Worm (Caenorhabditis elegans): ENCODE measurements around the gene mop-25.1.

The mop-25.1 gene

DNA sequence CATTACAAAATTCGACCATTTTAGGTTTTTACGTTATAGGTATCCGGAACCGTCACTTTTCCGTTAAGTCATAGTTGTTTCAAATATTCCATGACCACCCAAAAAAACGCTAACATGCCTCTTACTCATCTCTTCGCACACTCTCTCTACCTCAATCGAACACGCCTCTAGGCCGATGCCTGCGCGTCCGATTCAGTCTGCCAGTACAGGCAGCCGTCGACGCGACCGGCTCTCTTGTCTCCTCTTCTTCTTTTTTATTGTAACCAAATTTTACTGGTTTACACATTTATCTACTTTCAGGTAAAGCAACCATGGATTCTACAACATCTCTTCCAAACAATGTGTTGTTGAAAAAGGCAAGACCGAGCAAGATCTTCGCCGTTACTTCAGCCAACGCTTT is at the start of gene mop-25.1:
Gene mop-25.1, plus strand, starts transcription at position 301 of the 400 bp plus-strand sequence.
- TF ChIP-seq unc-62 (GFP tag; optimal IDR thresholded peaks at IDR 0.05 in 1 of 2) (peak in 1 of 2 experiments; percentile 20), unc-62 (tag; optimal IDR thresholded peaks at IDR 0.05) (no peak), ces-1 (GFP tag; optimal IDR thresholded peaks at IDR 0.05) (no peak)

DNA sequence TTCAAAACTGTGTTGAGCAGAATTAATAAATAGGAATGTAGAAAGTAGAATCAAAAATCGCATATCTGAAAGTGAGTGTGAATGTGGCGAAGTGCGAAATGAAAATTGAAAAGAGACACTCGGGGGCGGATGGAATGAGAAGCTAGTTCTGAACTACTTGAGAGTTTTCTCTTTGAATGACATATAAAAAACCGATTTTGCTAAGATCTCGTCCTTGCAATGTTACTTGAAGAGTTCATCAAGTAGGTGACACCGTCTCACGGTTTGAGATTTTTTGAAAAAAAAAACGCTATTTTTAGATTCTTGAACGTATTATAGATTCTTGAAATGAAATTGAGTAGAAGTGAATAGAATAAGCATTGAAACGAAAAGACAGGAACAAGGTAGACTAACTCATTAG is 45.7 kb upstream of the mop-25.1 start, which contains the start of gene C16B8.2:
Gene C16B8.2, minus strand, starts transcription at position 101 of the 400 bp plus-strand sequence.
- TF ChIP-seq lin-13 (GFP tag; optimal IDR thresholded peaks at IDR 0.05) = no peak
- TF ChIP-seq spr-3 (GFP tag; optimal IDR thresholded peaks at IDR 0.05) = no peak
- no peak for TF ChIP-seq F49E8.2 (tag; optimal IDR thresholded peaks at IDR 0.05; ENCODE audit: borderline replicate concordance)
- no peak for TF ChIP-seq nhr-41 (GFP tag; IDR thresholded peaks at IDR 0.05)
- no peak for TF ChIP-seq zip-2 (tag; optimal IDR thresholded peaks at IDR 0.05)
- no peak for TF ChIP-seq php-3 (GFP tag; IDR thresholded peaks at IDR 0.05)
- TF ChIP-seq dve-1 (tag; optimal IDR thresholded peaks at IDR 0.05; ENCODE audit: insufficient read depth) = no peak
- no peak for TF ChIP-seq daf-12 (tag; optimal IDR thresholded peaks at IDR 0.05)
- TF ChIP-seq tra-1 (GFP tag; IDR thresholded peaks at IDR 0.05) = no peak
- TF ChIP-seq nhr-76 (tag; optimal IDR thresholded peaks at IDR 0.05) = no peak
- TF ChIP-seq lim-7 (GFP tag; IDR thresholded peaks at IDR 0.05) = no peak
- no peak for TF ChIP-seq pha-4 (GFP tag; IDR thresholded peaks at IDR 0.05)
- TF ChIP-seq pha-4 (tag; optimal IDR thresholded peaks at IDR 0.05) = no peak
- TF ChIP-seq ZK546.5 (tag; optimal IDR thresholded peaks at IDR 0.05) = no peak
- TF ChIP-seq ceh-62 (tag; optimal IDR thresholded peaks at IDR 0.05) = no peak
- no peak for TF ChIP-seq Y5F2A.4 (GFP tag; optimal IDR thresholded peaks at IDR 0.05)
- TF ChIP-seq nhr-111 (GFP tag; optimal IDR thresholded peaks at IDR 0.05) = no peak
- no peak for TF ChIP-seq sdz-12 (GFP tag; optimal IDR thresholded peaks at IDR 0.05)

- TF ChIP-seq aha-1 (tag) = peak; percentile 48
- TF ChIP-seq unc-62 (GFP tag; optimal IDR thresholded peaks at IDR 0.05 in 1 of 2) = no peak
- no peak for TF ChIP-seq unc-62 (tag; optimal IDR thresholded peaks at IDR 0.05)
- TF ChIP-seq ceh-20 (GFP tag; IDR thresholded peaks at IDR 0.05) = no peak
- no peak for TF ChIP-seq dmd-8 (GFP tag; IDR thresholded peaks at IDR 0.05)
- no peak for TF ChIP-seq hmg-1.1 (GFP tag; IDR thresholded peaks at IDR 0.05)
- TF ChIP-seq ztf-11 (tag; optimal IDR thresholded peaks at IDR 0.05) = no peak
- TF ChIP-seq lin-29 (GFP tag; IDR thresholded peaks at IDR 0.05) = no peak
- TF ChIP-seq mxl-3 (GFP tag; optimal IDR thresholded peaks at IDR 0.05) = peak; percentile 17
- TF ChIP-seq F44E2.7 (GFP tag; IDR thresholded peaks at IDR 0.05) = no peak
- TF ChIP-seq attf-4 (tag; optimal IDR thresholded peaks at IDR 0.05) = no peak
- no peak for TF ChIP-seq snpc-1.2 (GFP tag; IDR thresholded peaks at IDR 0.05)
- TF ChIP-seq F10B5.3 (tag; optimal IDR thresholded peaks at IDR 0.05) = no peak
- no peak for TF ChIP-seq R02D3.7 (tag; optimal IDR thresholded peaks at IDR 0.05)
- TF ChIP-seq daf-8 (GFP tag; IDR thresholded peaks at IDR 0.05) = no peak
- peak; percentile 57 for TF ChIP-seq pqm-1 (tag; optimal IDR thresholded peaks at IDR 0.05)
- TF ChIP-seq egl-27 (tag; optimal IDR thresholded peaks at IDR 0.05) = no peak
- TF ChIP-seq ceh-82 (tag; optimal IDR thresholded peaks at IDR 0.05) = no peak
- no peak for TF ChIP-seq ces-1 (GFP tag; optimal IDR thresholded peaks at IDR 0.05)
- TF ChIP-seq Y105C5A.15 (GFP tag; IDR thresholded peaks at IDR 0.05) = no peak
- TF ChIP-seq nhr-10 (tag; optimal IDR thresholded peaks at IDR 0.05) = no peak
- TF ChIP-seq ztf-7 (tag; optimal IDR thresholded peaks at IDR 0.05) = no peak
- no peak for TF ChIP-seq dmd-9 (GFP tag; IDR thresholded peaks at IDR 0.05)
- TF ChIP-seq dve-1 (tag; optimal IDR thresholded peaks at IDR 0.05; ENCODE audit: insufficient read depth) = peak; percentile 63
- TF ChIP-seq nhr-28 (tag; optimal IDR thresholded peaks at IDR 0.05) = peak; percentile 66
- peak; percentile 62; the same call in 1 of the 2 replicates for TF ChIP-seq egl-43 (GFP tag; IDR thresholded peaks at IDR 0.05)
- TF ChIP-seq nhr-25 (tag; optimal IDR thresholded peaks at IDR 0.05; ENCODE audit: borderline replicate concordance, insufficient read depth) = no peak
- no peak for TF ChIP-seq ZK546.5 (tag; optimal IDR thresholded peaks at IDR 0.05)
- TF ChIP-seq ceh-62 (tag; optimal IDR thresholded peaks at IDR 0.05) = no peak
- no peak for TF ChIP-seq sdz-12 (GFP tag; optimal IDR thresholded peaks at IDR 0.05)
- no peak for TF ChIP-seq fos-1 (tag; optimal IDR thresholded peaks at IDR 0.05)
- TF ChIP-seq Y5F2A.4 (GFP tag; optimal IDR thresholded peaks at IDR 0.05) = no peak
- no peak for TF ChIP-seq zip-2 (tag; optimal IDR thresholded peaks at IDR 0.05)
- peak; percentile 49 for TF ChIP-seq nhr-77 (tag; optimal IDR thresholded peaks at IDR 0.05)
- TF ChIP-seq hlh-30 (tag; optimal IDR thresholded peaks at IDR 0.05; ENCODE audit: insufficient read depth) = peak; percentile 48
Measured at ce11 chrX:3968209-3968960, 43.6 kb upstream of the mop-25.1 start, which contains the start of gene C16B8.3. C16B8.3 (minus strand) TSS chrX:3968634.

Data from whole organism, L4 larva.